Worm (Caenorhabditis elegans): ENCODE results near the gene F55G11.8.

- TF ChIP-seq Y105C5A.15 (GFP tag; IDR thresholded peaks at IDR 0.05): no peak
- TF ChIP-seq snpc-4 (tag; optimal IDR thresholded peaks at IDR 0.05): no peak
- TF ChIP-seq zag-1 (tag; optimal IDR thresholded peaks at IDR 0.05): no peak
Measured at ce11 chrIV:12999087-12999486, 36.5 kb downstream of the F55G11.8 start.

Data from whole organism, L4 larva.